Worm (Caenorhabditis elegans) whole organism, L2 larva: ENCODE data around the gene E04D5.5.

Experiments used
- C34F6.9 ChIP-seq: fragments of 150-350 bp; optimal IDR thresholded peaks from 2 replicates; lab custom pipeline; 2014; ENCODE audit warnings: missing biosample characterization, missing genetic modification characterization
- F13H6.1 ChIP-seq: sonication (generic microtip); optimal IDR thresholded peaks from 2 replicates; lab custom pipeline; 2016; ENCODE audit warnings: missing genetic modification characterization, missing compliant biosample characterization
- R02D3.7 ChIP-seq: fragments of 150-350 bp; optimal IDR thresholded peaks from 2 replicates; lab custom pipeline; 2014; ENCODE audit warnings: missing biosample characterization, missing genetic modification characterization
- Y55F3AM.14 ChIP-seq: fragments of 200-800 bp; sonication (Bioruptor generic); optimal IDR thresholded peaks from 2 replicates; lab custom pipeline; 2018; ENCODE audit warnings: mild to moderate bottlenecking, missing genetic modification characterization, missing compliant biosample characterization
- ZK546.5 ChIP-seq: sonication (generic microtip); optimal IDR thresholded peaks from 2 replicates; lab custom pipeline; 2017; ENCODE audit warnings: missing biosample characterization, missing genetic modification characterization
- alr-1 ChIP-seq: fragments of 150-350 bp; optimal IDR thresholded peaks from 2 replicates; lab custom pipeline; 2014; ENCODE audit warnings: missing biosample characterization, missing genetic modification characterization
- aly-2 ChIP-seq: fragments of 150-350 bp; optimal IDR thresholded peaks from 2 replicates; lab custom pipeline; 2014; ENCODE audit warnings: missing biosample characterization, missing genetic modification characterization
- ama-1 ChIP-seq: fragments of 150-350 bp; optimal IDR thresholded peaks from 2 replicates; lab custom pipeline; 2018; ENCODE audit warnings: inconsistent platforms
- blmp-1 ChIP-seq: sonication (generic microtip); optimal IDR thresholded peaks from 2 replicates; lab custom pipeline; 2017; ENCODE audit warnings: missing genetic modification characterization, mild to moderate bottlenecking, missing compliant biosample characterization, antibody characterized with exemption, moderate library complexity; ENCODE audit not compliant: insufficient read depth
- ceh-16 ChIP-seq: fragments of 150-350 bp; optimal IDR thresholded peaks from 2 replicates; lab custom pipeline; 2014; ENCODE audit warnings: missing biosample characterization, missing genetic modification characterization
- ceh-82 ChIP-seq: fragments of 150-350 bp; optimal IDR thresholded peaks from 2 replicates; lab custom pipeline; 2014; ENCODE audit warnings: missing biosample characterization, missing genetic modification characterization
- crh-2 ChIP-seq: sonication (generic microtip); optimal IDR thresholded peaks from 2 replicates; lab custom pipeline; 2017; ENCODE audit warnings: missing biosample characterization, missing genetic modification characterization
- dmd-4 ChIP-seq: sonication (generic microtip); optimal IDR thresholded peaks from 2 replicates; lab custom pipeline; 2017; ENCODE audit warnings: missing biosample characterization, missing genetic modification characterization
- egl-27 ChIP-seq: sonication (generic microtip); optimal IDR thresholded peaks from 3 replicates; lab custom pipeline; 2017; ENCODE audit warnings: missing biosample characterization, missing genetic modification reagents, missing genetic modification characterization
- elt-1 ChIP-seq: fragments of 150-350 bp; optimal IDR thresholded peaks from 2 replicates; lab custom pipeline; 2014; ENCODE audit warnings: missing biosample characterization, missing genetic modification characterization
- elt-3 ChIP-seq: sonication (generic microtip); optimal IDR thresholded peaks from 2 replicates; lab custom pipeline; 2017; ENCODE audit warnings: missing biosample characterization, missing genetic modification characterization
- fos-1 ChIP-seq: fragments of 150-350 bp; optimal IDR thresholded peaks from 2 replicates; lab custom pipeline; 2014; ENCODE audit warnings: missing biosample characterization, missing genetic modification characterization
- gmeb-1 ChIP-seq: fragments of 150-350 bp; optimal IDR thresholded peaks from 2 replicates; lab custom pipeline; 2014; ENCODE audit warnings: missing biosample characterization, missing genetic modification characterization
- lin-13 ChIP-seq: fragments of 150-350 bp; optimal IDR thresholded peaks from 2 replicates; lab custom pipeline; 2014; ENCODE audit warnings: missing biosample characterization, missing genetic modification reagents, missing genetic modification characterization
- lin-39 ChIP-seq: fragments of 150-350 bp; optimal IDR thresholded peaks from 2 replicates; lab custom pipeline; 2014; ENCODE audit warnings: missing biosample characterization, missing genetic modification reagents, missing genetic modification characterization
- lsy-2 ChIP-seq, 2 experiments: fragments of 150-350 bp in 1 of 2; sonication (generic microtip) in 1 of 2; optimal IDR thresholded peaks; 2 replicates each; lab custom pipeline; 2014 to 2017; ENCODE audit warnings: missing biosample characterization in 2 of 2, missing genetic modification characterization in 2 of 2
- mab-5 ChIP-seq: fragments of 150-350 bp; optimal IDR thresholded peaks from 2 replicates; lab custom pipeline; 2014; ENCODE audit warnings: missing biosample characterization, missing genetic modification characterization
- mbf-1 ChIP-seq: sonication (generic microtip); optimal IDR thresholded peaks from 2 replicates; lab custom pipeline; 2017; ENCODE audit warnings: missing biosample characterization, missing genetic modification characterization
- mdl-1 ChIP-seq, 2 experiments: fragments of 150-350 bp in 1 of 2; sonication (generic microtip) in 1 of 2; optimal IDR thresholded peaks; 2 replicates each; lab custom pipeline; 2017; ENCODE audit warnings: missing biosample characterization in 2 of 2, missing genetic modification characterization in 2 of 2
- nhr-10 ChIP-seq: sonication (generic microtip); optimal IDR thresholded peaks from 2 replicates; lab custom pipeline; 2017; ENCODE audit warnings: missing biosample characterization, missing genetic modification characterization
- nhr-11 ChIP-seq: fragments of 150-350 bp; optimal IDR thresholded peaks from 2 replicates; lab custom pipeline; 2014; ENCODE audit warnings: missing biosample characterization, missing genetic modification characterization
- nhr-12 ChIP-seq: fragments of 150-350 bp; optimal IDR thresholded peaks from 2 replicates; lab custom pipeline; 2014; ENCODE audit warnings: missing biosample characterization, missing genetic modification characterization
- nhr-129 ChIP-seq: fragments of 150-350 bp; optimal IDR thresholded peaks from 2 replicates; lab custom pipeline; 2014; ENCODE audit warnings: missing biosample characterization, missing genetic modification characterization
- nhr-21 ChIP-seq: fragments of 150-350 bp; optimal IDR thresholded peaks from 2 replicates; lab custom pipeline; 2014; ENCODE audit warnings: missing biosample characterization, missing genetic modification characterization
- nhr-23 ChIP-seq: fragments of 150-350 bp; optimal IDR thresholded peaks from 2 replicates; lab custom pipeline; 2014; ENCODE audit warnings: missing biosample characterization, missing genetic modification reagents, missing genetic modification characterization
- nhr-237 ChIP-seq: fragments of 150-350 bp; optimal IDR thresholded peaks from 2 replicates; lab custom pipeline; 2014; ENCODE audit warnings: missing biosample characterization, missing genetic modification characterization
- nhr-25 ChIP-seq: fragments of 150-350 bp; sonication (generic microtip); optimal IDR thresholded peaks from 3 replicates; lab custom pipeline; 2014; ENCODE audit warnings: missing biosample characterization, missing genetic modification characterization
- nhr-6 ChIP-seq: fragments of 150-350 bp; optimal IDR thresholded peaks from 2 replicates; lab custom pipeline; 2014; ENCODE audit warnings: missing biosample characterization, missing genetic modification characterization
- nhr-77 ChIP-seq: fragments of 150-350 bp; optimal IDR thresholded peaks from 2 replicates; lab custom pipeline; 2014; ENCODE audit warnings: missing biosample characterization, missing genetic modification characterization
- sem-4 ChIP-seq: fragments of 150-350 bp; optimal IDR thresholded peaks from 2 replicates; lab custom pipeline; 2014; ENCODE audit warnings: missing biosample characterization, missing genetic modification reagents, missing genetic modification characterization
- skn-1 ChIP-seq: sonication (generic microtip); optimal IDR thresholded peaks from 2 replicates; lab custom pipeline; 2017; ENCODE audit warnings: missing biosample characterization, missing genetic modification characterization
- sma-3 ChIP-seq: sonication (generic microtip); optimal IDR thresholded peaks from 2 replicates; lab custom pipeline; 2016; ENCODE audit warnings: missing genetic modification reagents, missing genetic modification characterization, missing compliant biosample characterization
- sma-9 ChIP-seq, 2 experiments: fragments of 150-350 bp in 1 of 2; sonication (generic microtip) in 1 of 2; optimal IDR thresholded peaks; 2 replicates each; lab custom pipeline; 2014 to 2016; ENCODE audit warnings: missing genetic modification characterization in 2 of 2, mild to moderate bottlenecking in 1 of 2, missing biosample characterization in 1 of 2, missing compliant biosample characterization in 1 of 2, missing genetic modification reagents in 1 of 2, moderate library complexity in 1 of 2
- snpc-4 ChIP-seq: fragments of 150-350 bp; optimal IDR thresholded peaks from 2 replicates; lab custom pipeline; 2014; ENCODE audit warnings: missing biosample characterization, missing genetic modification characterization
- unc-55 ChIP-seq: fragments of 150-350 bp; sonication (generic microtip); optimal IDR thresholded peaks from 3 replicates; lab custom pipeline; 2014; ENCODE audit warnings: missing biosample characterization, missing genetic modification reagents, missing genetic modification characterization
- unc-62 ChIP-seq: fragments of 150-350 bp; optimal IDR thresholded peaks from 2 replicates; lab custom pipeline; 2014; ENCODE audit warnings: missing biosample characterization, missing genetic modification reagents, missing genetic modification characterization
- zag-1 ChIP-seq: fragments of 150-350 bp; optimal IDR thresholded peaks from 2 replicates; lab custom pipeline; 2014; ENCODE audit warnings: missing biosample characterization, missing genetic modification characterization
- ztf-1 ChIP-seq: fragments of 200-800 bp; sonication (Bioruptor generic); conservative IDR thresholded peaks from 2 replicates; pipeline ENCODE4 v1.3.6; 2022; ENCODE audit warnings: missing genetic modification characterization, missing compliant biosample characterization
- ztf-11 ChIP-seq: sonication (generic microtip); optimal IDR thresholded peaks from 2 replicates; lab custom pipeline; 2017; ENCODE audit warnings: missing biosample characterization, missing genetic modification characterization
- ztf-4 ChIP-seq: fragments of 150-350 bp; optimal IDR thresholded peaks from 2 replicates; lab custom pipeline; 2014; ENCODE audit warnings: missing biosample characterization, missing genetic modification characterization

The E04D5.5 gene

ce11 chrII:10390854-10391253 lies 20.2 kb upstream of the E04D5.5 start, which contains the start of the genes T09F3.2 and T09F3.7:
Gene T09F3.2 (plus strand): TSS chrII:10391154.
Gene T09F3.7 (plus strand): TSS chrII:10391168.
- TF ChIP-seq nhr-21 (tag; lab: Kevin White, UChicago) (no peak), skn-1 (tag; lab: Kevin White, UChicago) (no peak), nhr-11 (tag; lab: Kevin White, UChicago) (no peak), nhr-25 (no peak), lin-39 (tag; lab: Kevin White, UChicago) (no peak), alr-1 (no peak), C34F6.9 (tag; lab: Kevin White, UChicago) (no peak), sma-9 (GFP tag; optimal IDR thresholded peaks at IDR 0.05; lab: Kevin White, UChicago) (no peak), sma-9 (tag; optimal IDR thresholded peaks at IDR 0.05; lab: Kevin White, UChicago) (no peak), dmd-4 (no peak), ztf-1 (GFP tag; lab: Robert Waterston, UW) (no peak), R02D3.7 (tag; lab: Kevin White, UChicago) (no peak), sem-4 (tag; lab: Kevin White, UChicago) (no peak), unc-62 (GFP tag; lab: Kevin White, UChicago) (no peak)

DNA sequence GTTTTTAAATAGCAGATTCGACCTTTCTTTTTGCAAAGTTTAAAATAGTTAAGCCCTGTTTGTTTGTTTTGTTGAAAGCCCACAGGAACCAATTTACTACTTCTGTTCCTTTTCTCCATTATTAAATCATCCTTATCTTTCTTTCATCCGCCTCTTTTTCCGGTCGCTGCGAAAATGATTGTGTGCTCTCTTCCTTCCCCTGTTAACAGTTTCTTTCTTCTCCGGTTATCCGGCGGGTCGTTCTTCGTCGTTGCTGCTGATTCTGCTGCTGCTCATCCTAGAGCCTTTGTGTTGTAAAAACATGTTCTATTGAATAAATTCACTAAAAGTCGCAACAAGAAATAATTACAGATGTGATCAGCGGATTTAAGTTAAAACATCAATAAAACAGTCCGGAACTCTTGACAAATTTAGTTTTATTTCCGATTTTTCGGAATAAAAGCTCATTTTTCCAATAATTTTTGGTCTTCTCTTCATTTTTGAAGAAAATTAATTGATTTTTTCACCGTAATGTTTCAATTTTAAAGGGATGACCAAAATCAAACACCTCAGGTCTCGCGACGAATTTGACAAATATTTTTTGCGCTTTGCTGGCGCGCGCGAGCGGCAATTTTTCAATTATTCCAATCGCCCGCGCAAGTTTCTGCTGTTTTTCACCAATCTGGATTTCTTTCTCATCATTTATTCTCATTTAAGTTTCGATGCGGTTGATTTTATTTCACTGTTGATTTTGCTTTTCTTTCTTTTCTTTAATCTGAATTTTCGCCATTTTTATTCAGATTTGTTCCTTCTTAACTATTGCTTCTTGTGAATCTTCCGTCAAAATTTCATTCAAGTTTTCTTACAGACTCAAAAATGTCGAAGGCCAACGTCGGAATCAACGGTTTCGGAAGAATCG lies 17.6 kb upstream of the E04D5.5 start, which contains the start of gene gpd-1:
Gene gpd-1 (plus strand): TSS at position 848 of the 898 bp plus-strand sequence.
- no peak for TF ChIP-seq lin-13 (GFP tag; lab: Kevin White, UChicago)
- TF ChIP-seq skn-1 (tag; lab: Kevin White, UChicago): no peak
- TF ChIP-seq nhr-11 (tag; lab: Kevin White, UChicago): no peak
- TF ChIP-seq blmp-1 (tag; lab: Kevin White, UChicago): no peak

DNA sequence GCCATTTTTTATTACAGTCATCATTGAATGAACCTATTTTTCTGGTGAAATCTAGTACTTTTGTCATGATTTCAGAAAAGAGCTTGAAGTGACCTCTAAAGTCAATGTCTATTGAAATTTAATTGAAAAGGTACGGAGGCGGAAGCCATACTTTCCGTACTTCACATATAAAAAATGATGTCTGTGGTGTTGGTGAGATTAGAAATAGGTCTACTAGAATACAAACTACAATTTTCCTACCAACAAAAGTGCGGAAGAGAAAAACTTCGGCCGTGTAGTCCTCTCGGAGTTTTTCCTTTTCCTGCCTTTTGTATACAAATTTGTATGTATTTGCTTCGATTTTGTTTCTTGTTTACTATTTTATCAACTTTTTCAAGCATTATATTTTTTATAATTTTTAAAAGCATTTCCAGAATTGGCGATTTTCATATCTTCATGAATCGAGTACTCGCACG lies 15.8 kb upstream of the E04D5.5 start, which contains the start of gene T09F3.4:
Gene T09F3.4 (plus strand): TSS at position 405 of the 455 bp plus-strand sequence.
- TF ChIP-seq dmd-4 (no peak), nhr-12 (tag; lab: Kevin White, UChicago) (no peak), ztf-11 (tag; lab: Kevin White, UChicago) (no peak), elt-1 (tag; lab: Kevin White, UChicago) (no peak), crh-2 (tag; lab: Kevin White, UChicago) (peak; percentile 63), zag-1 (tag; lab: Kevin White, UChicago) (no peak), ceh-82 (tag; lab: Kevin White, UChicago) (no peak), sma-9 (GFP tag; optimal IDR thresholded peaks at IDR 0.05; lab: Kevin White, UChicago) (peak; percentile 87), sma-9 (tag; optimal IDR thresholded peaks at IDR 0.05; lab: Kevin White, UChicago) (no peak), ztf-1 (GFP tag; lab: Robert Waterston, UW) (no peak), nhr-237 (tag; lab: Kevin White, UChicago) (no peak), sma-3 (GFP tag; lab: Kevin White, UChicago) (peak; percentile 65), unc-55 (GFP tag; lab: Kevin White, UChicago) (peak; percentile 81), F13H6.1 (tag; lab: Kevin White, UChicago) (peak; percentile 45), mab-5 (no peak), R02D3.7 (tag; lab: Kevin White, UChicago) (no peak), lin-13 (GFP tag; lab: Kevin White, UChicago) (peak; percentile 56), ztf-4 (no peak), nhr-23 (no peak), snpc-4 (tag; lab: Kevin White, UChicago) (no peak), egl-27 (tag; lab: Kevin White, UChicago) (no peak), Y55F3AM.14 (GFP tag; lab: Kevin White, UChicago) (no peak), lin-39 (tag; lab: Kevin White, UChicago) (no peak), ceh-16 (no peak), mbf-1 (tag; lab: Kevin White, UChicago) (no peak), nhr-129 (no peak), lsy-2 (tag; optimal IDR thresholded peaks at IDR 0.05; lab: Kevin White, UChicago) (peak; percentile 18 to 75), fos-1 (tag; lab: Kevin White, UChicago) (no peak), alr-1 (no peak), elt-3 (tag; lab: Kevin White, UChicago) (no peak), nhr-25 (peak; percentile 65), nhr-6 (tag; lab: Kevin White, UChicago) (no peak), blmp-1 (tag; lab: Kevin White, UChicago) (no peak), nhr-77 (tag; lab: Kevin White, UChicago) (no peak), C34F6.9 (tag; lab: Kevin White, UChicago) (peak; percentile 43), nhr-10 (no peak), nhr-21 (tag; lab: Kevin White, UChicago) (no peak), sem-4 (tag; lab: Kevin White, UChicago) (peak; percentile 19), ama-1 (lab: Kevin White, UChicago) (no peak), ZK546.5 (tag; lab: Kevin White, UChicago) (no peak), gmeb-1 (tag; lab: Kevin White, UChicago) (peak; percentile 72), unc-62 (GFP tag; lab: Kevin White, UChicago) (no peak), nhr-11 (tag; lab: Kevin White, UChicago) (no peak), aly-2 (tag; lab: Kevin White, UChicago) (no peak), mdl-1 (tag; optimal IDR thresholded peaks at IDR 0.05; lab: Kevin White, UChicago) (no peak)
